Worm (Caenorhabditis elegans) whole organism, L3 larva: ENCODE measurements around the gene alkb-8.

Source experiments
- R02D3.7 ChIP-seq: fragments of 150-350 bp; optimal IDR thresholded peaks from 2 replicates; lab custom pipeline; 2014; ENCODE audit warnings: missing biosample characterization, missing genetic modification characterization
- ZK546.5 ChIP-seq: sonication (generic microtip); optimal IDR thresholded peaks from 2 replicates; lab custom pipeline; 2017; ENCODE audit warnings: missing biosample characterization, missing genetic modification characterization
- aly-2 ChIP-seq: fragments of 150-350 bp; optimal IDR thresholded peaks from 2 replicates; lab custom pipeline; 2014; ENCODE audit warnings: missing biosample characterization, missing genetic modification characterization
- ama-1 ChIP-seq: fragments of 150-350 bp; optimal IDR thresholded peaks from 2 replicates; lab custom pipeline; 2018
- ceh-28 ChIP-seq: fragments of 150-350 bp; optimal IDR thresholded peaks from 2 replicates; lab custom pipeline; 2014; ENCODE audit warnings: missing biosample characterization, missing genetic modification reagents, missing genetic modification characterization
- egl-27 ChIP-seq: sonication (generic microtip); optimal IDR thresholded peaks from 4 replicates; lab custom pipeline; 2017; ENCODE audit warnings: missing biosample characterization, missing genetic modification reagents, missing genetic modification characterization
- elt-2 ChIP-seq: sonication (generic microtip); optimal IDR thresholded peaks from 2 replicates; lab custom pipeline; 2016; ENCODE audit warnings: missing genetic modification reagents, mild to moderate bottlenecking, missing genetic modification characterization, missing compliant biosample characterization
- elt-3 ChIP-seq, 3 experiments: fragments of 150-350 bp in 1 of 3; sonication (generic microtip) in 2 of 3; optimal IDR thresholded peaks; 2 replicates in 2 of 3; 4 replicates in 1 of 3; lab custom pipeline; 2014 to 2017; ENCODE audit warnings: missing biosample characterization in 3 of 3, missing genetic modification characterization in 3 of 3
- fkh-10 ChIP-seq: sonication (generic microtip); optimal IDR thresholded peaks from 2 replicates; lab custom pipeline; 2017; ENCODE audit warnings: missing biosample characterization, missing genetic modification reagents, missing genetic modification characterization
- fos-1 ChIP-seq: fragments of 150-350 bp; optimal IDR thresholded peaks from 2 replicates; lab custom pipeline; 2014; ENCODE audit warnings: missing biosample characterization, missing genetic modification characterization
- hmg-11 ChIP-seq: sonication (generic microtip); optimal IDR thresholded peaks from 2 replicates; lab custom pipeline; 2016; ENCODE audit warnings: missing genetic modification characterization, missing compliant biosample characterization
- jun-1 ChIP-seq: fragments of 150-350 bp; optimal IDR thresholded peaks from 2 replicates; lab custom pipeline; 2014; ENCODE audit warnings: missing biosample characterization, missing genetic modification reagents, missing genetic modification characterization
- lin-15B ChIP-seq: fragments of 150-350 bp; optimal IDR thresholded peaks from 2 replicates; lab custom pipeline; 2014; ENCODE audit warnings: missing biosample characterization, missing genetic modification characterization
- lin-39 ChIP-seq: fragments of 150-350 bp; optimal IDR thresholded peaks from 2 replicates; lab custom pipeline; 2018; ENCODE audit warnings: missing biosample characterization, missing genetic modification reagents, missing genetic modification characterization
- mdl-1 ChIP-seq: fragments of 150-350 bp; optimal IDR thresholded peaks from 2 replicates; lab custom pipeline; 2014; ENCODE audit warnings: missing biosample characterization, missing genetic modification characterization
- mml-1 ChIP-seq: fragments of 150-350 bp; sonication (generic microtip); optimal IDR thresholded peaks from 3 replicates; lab custom pipeline; 2014; ENCODE audit warnings: missing biosample characterization, missing genetic modification characterization
- nfya-1 ChIP-seq: sonication (generic microtip); optimal IDR thresholded peaks from 2 replicates; lab custom pipeline; 2017; ENCODE audit warnings: missing genetic modification characterization, mild to moderate bottlenecking, missing compliant biosample characterization, antibody characterized with exemption, moderate library complexity; ENCODE audit not compliant: insufficient read depth
- nhr-12 ChIP-seq: fragments of 150-350 bp; optimal IDR thresholded peaks from 2 replicates; lab custom pipeline; 2014; ENCODE audit warnings: missing biosample characterization, missing genetic modification characterization
- nhr-237 ChIP-seq: fragments of 150-350 bp; optimal IDR thresholded peaks from 2 replicates; lab custom pipeline; 2014; ENCODE audit warnings: missing biosample characterization, missing genetic modification characterization
- nhr-25 ChIP-seq: sonication (generic microtip); optimal IDR thresholded peaks from 2 replicates; lab custom pipeline; 2017; ENCODE audit warnings: missing biosample characterization, missing genetic modification characterization
- nhr-43 ChIP-seq: sonication (generic microtip); optimal IDR thresholded peaks from 2 replicates; lab custom pipeline; 2016; ENCODE audit warnings: mild to moderate bottlenecking, missing genetic modification characterization, missing compliant biosample characterization; ENCODE audit not compliant: poor library complexity, severe bottlenecking
- nhr-67 ChIP-seq: fragments of 150-350 bp; optimal IDR thresholded peaks from 2 replicates; lab custom pipeline; 2014; ENCODE audit warnings: missing biosample characterization, missing genetic modification characterization
- nhr-76 ChIP-seq: fragments of 150-350 bp; sonication (generic microtip); optimal IDR thresholded peaks from 5 replicates; lab custom pipeline; 2014; ENCODE audit warnings: missing biosample characterization, missing genetic modification characterization
- pha-4 ChIP-seq: fragments of 150-350 bp; optimal IDR thresholded peaks from 2 replicates; lab custom pipeline; 2014; ENCODE audit warnings: missing biosample characterization, missing genetic modification reagents, missing genetic modification characterization
- sea-2 ChIP-seq: fragments of 150-350 bp; sonication (generic microtip); optimal IDR thresholded peaks from 4 replicates; lab custom pipeline; 2014; ENCODE audit warnings: missing biosample characterization, missing genetic modification reagents, missing genetic modification characterization
- unc-39 ChIP-seq: sonication (generic microtip); optimal IDR thresholded peaks from 4 replicates; lab custom pipeline; 2017; ENCODE audit warnings: missing biosample characterization, missing genetic modification characterization
- zag-1 ChIP-seq: fragments of 150-350 bp; optimal IDR thresholded peaks from 2 replicates; lab custom pipeline; 2014; ENCODE audit warnings: missing biosample characterization, missing genetic modification characterization

alkb-8 gene

DNA sequence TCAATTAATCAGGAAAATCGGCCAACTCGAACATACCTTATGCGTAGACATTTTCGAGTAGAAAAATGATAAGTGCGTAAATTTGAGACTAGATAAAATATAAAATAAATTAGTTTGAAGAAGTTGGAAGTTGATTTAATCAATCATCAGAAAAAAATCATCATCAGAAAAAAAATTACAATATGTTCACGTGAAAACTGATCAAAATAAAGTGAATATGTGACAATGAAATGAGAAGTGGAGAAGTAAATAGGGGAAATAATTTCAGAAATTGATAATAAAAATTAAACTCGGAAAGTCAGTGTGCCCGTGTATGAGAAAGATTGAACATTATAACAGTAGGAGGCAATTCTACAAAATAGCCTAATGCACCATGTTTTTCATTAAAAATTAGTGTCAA lies 20.4 kb downstream of the alkb-8 start, which contains the start of gene F34D10.9:
TSS of gene F34D10.9 (minus strand) at position 101 of the 400 bp plus-strand sequence.
- TF ChIP-seq egl-27 (tag; lab: Kevin White, UChicago) (no peak), fkh-10 (GFP tag; lab: Kevin White, UChicago) (no peak), mml-1 (no peak)
- TF ChIP-seq, all 47 proteins: peak for 0

DNA sequence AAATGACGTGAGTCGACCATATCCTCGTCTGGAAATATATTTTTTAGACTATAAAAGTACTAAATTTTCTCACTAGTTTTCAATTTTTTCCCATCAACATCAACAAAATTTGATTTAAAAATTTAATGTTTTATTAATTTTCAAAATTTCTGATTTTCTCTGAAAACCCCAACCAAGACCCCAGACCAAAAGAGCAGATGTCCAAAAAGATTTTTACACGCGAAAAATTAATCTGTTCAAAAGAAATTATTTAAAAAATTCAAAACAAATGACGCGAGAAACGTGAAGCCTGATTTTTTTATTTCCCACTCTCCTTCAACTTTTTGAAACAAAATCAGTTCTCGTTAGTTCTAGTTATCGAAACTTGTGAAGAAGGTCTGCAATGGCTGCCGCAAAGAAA lies 21.3 kb downstream of the alkb-8 start, which contains the start of gene F34D10.8:
TSS of gene F34D10.8 (plus strand) at position 301 of the 400 bp plus-strand sequence.
- TF ChIP-seq mml-1, result no peak

DNA sequence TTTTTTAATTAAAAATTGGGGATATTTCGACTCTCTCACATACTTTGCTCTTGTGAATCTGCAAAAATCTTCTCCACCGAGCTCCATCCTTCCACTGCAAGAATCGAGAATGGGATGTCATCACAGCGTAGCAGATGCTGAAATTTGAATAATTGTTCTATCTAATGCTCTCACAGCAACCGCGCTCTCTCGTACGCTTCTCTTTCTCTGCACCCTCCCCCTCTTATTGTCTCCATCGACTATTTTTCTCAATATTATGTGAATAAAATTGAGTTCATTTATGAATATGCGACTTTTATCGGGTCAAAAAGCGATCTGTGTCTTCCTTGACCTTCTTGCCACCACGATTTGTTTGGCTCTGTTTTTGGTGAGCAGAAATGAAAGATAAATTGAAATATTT lies 24.9 kb downstream of the alkb-8 start, which contains the start of gene F34D10.3:
TSS of gene F34D10.3 (plus strand) at position 249 of the 400 bp plus-strand sequence.
- TF ChIP-seq lin-39 (tag; lab: Kevin White, UChicago) (peak; percentile 1), nhr-12 (tag; lab: Kevin White, UChicago) (no peak), R02D3.7 (tag; lab: Kevin White, UChicago) (no peak), ama-1 (lab: Kevin White, UChicago) (no peak), nhr-237 (tag; lab: Kevin White, UChicago) (no peak), nfya-1 (peak; percentile 28), elt-3 (tag; optimal IDR thresholded peaks at IDR 0.05; lab: Kevin White, UChicago) (no peak), hmg-11 (tag; lab: Kevin White, UChicago) (peak; percentile 6), zag-1 (tag; lab: Kevin White, UChicago) (no peak), sea-2 (GFP tag; lab: Kevin White, UChicago) (no peak)
- TF ChIP-seq, all 47 proteins: peak for 3

DNA sequence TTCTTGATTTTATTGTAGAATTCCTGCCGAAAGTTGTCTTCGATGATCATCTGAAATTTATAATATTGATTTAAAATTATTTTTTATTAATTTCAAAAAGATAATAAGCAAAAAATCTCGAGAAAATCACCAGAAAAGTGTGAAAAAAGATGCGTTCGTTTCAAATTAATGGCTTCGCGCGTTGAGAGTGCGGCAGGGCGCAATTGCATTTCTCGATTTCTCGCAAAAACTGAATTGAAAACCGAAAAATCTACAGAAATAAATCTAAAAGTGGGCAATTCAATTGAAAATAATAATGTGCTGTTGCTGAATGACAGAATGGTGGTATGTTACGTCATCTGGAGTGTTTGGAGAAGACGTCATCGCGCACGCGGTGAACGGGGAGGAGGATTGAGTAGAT lies 25.9 kb downstream of the alkb-8 start, which contains the start of gene evl-18:
TSS of gene evl-18 (minus strand) at position 50 of the 400 bp plus-strand sequence.
- peak; percentile 13 for TF ChIP-seq lin-39 (tag; lab: Kevin White, UChicago)
- TF ChIP-seq lin-15B (tag; lab: Kevin White, UChicago), result peak; percentile 50
- TF ChIP-seq fos-1 (tag; lab: Kevin White, UChicago), result no peak
- TF ChIP-seq pha-4 (tag; lab: Kevin White, UChicago), result peak; percentile 18
- no peak for TF ChIP-seq elt-2 (tag; lab: Kevin White, UChicago)
- TF ChIP-seq nhr-43 (tag; lab: Kevin White, UChicago), result no peak
- peak; percentile 27 for TF ChIP-seq nfya-1
- TF ChIP-seq nhr-67 (tag; lab: Kevin White, UChicago), result no peak
- TF ChIP-seq ama-1 (lab: Kevin White, UChicago), result no peak

DNA sequence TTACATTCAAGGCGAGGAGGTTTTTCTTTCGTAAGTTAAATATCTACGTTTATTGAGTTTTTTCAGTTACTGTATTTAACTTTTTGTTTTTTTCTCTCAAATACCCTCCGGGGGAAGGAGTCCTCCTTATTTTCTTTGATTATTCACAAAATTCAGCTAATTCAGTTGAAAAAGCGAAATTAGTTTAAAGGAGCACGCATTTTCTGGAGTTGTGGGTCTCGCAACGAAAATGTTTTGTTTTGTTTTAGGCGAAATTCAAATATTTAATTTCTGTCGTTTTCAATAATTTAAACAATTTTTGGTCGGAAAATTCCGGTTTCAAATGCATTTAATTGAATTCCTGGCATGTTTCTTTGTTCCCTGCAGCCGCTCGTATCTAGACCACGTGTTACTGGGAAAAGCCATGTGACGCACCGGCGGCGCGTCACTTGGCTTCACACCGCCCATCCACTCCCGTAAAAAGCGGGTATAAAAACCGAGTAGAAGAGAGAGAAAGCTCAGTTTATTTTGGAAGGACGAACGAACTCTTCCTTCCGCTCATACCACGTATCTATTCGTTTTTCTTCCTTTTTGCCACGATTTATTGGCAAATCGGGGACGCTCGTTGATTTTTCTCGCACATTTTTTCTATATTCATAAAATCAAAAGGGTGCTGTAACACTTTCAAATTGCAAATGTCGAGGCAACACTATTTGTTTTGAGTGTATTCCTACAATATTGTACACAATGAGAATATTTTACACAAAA lies 26.6 kb downstream of the alkb-8 start:
- TF ChIP-seq nfya-1 (peak; percentile 13), unc-39 (no peak), jun-1 (tag; lab: Kevin White, UChicago) (no peak), mdl-1 (tag; lab: Kevin White, UChicago) (no peak), ama-1 (lab: Kevin White, UChicago) (peak; percentile 78), egl-27 (tag; lab: Kevin White, UChicago) (no peak)

DNA sequence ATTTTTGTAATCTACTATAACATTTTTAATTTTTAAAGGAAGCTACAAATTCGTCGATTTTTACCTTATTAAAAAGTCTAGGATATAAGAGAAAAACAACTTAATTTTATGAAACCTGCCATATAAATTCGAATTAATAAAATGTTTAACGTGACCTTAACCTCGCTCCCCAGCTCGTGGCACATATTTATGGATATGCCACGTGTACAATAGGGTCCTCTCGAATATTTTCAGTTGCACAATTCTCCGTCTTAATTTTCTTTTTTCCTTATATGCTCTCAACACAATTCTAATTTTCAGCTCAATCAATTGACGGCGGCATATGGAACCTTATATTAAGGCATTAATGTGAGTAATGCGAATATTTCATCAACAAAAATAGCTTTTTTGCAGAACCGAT lies 27.2 kb downstream of the alkb-8 start, which contains the start of gene F34D10.4:
TSS of gene F34D10.4 (plus strand) at position 301 of the 400 bp plus-strand sequence.
- TF ChIP-seq nhr-43 (tag; lab: Kevin White, UChicago) (peak; percentile 50), aly-2 (tag; lab: Kevin White, UChicago) (no peak)
- TF ChIP-seq, all 47 proteins: peak for 1

DNA sequence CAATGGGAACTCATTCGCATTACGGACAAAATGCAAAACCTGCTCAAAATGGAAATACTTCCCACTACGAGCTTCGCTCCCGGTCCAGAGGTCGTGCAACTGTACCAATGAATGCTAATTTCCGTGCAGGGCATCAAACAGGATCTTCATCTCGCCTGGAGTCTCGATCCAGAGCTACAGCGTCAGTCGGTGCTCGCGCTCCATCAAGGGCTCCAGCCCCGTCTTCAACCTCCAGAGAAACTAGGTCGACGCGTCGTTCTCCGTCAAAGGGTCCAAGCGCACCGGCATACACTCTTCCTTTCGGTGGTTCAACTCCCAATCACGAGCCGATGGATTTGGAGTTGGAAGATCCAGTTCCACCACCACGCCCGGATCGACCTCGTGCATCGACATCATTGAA lies 28.6 kb downstream of the alkb-8 start:
- no peak for TF ChIP-seq nhr-25
- no peak for TF ChIP-seq elt-2 (tag; lab: Kevin White, UChicago)
- no peak for TF ChIP-seq nhr-76 (tag; lab: Kevin White, UChicago)
- TF ChIP-seq ZK546.5 (tag; lab: Kevin White, UChicago), result no peak
- no peak for TF ChIP-seq ceh-28 (tag; lab: Kevin White, UChicago)
